Worm (Caenorhabditis elegans) whole organism, mixed stage, embryonic: ENCODE results near the gene Y37E11AR.7.

Experiments
- M03D4.4 ChIP-seq: sonication (generic microtip); optimal IDR thresholded peaks from 2 replicates; lab custom pipeline; 2017; ENCODE audit warnings: mild to moderate bottlenecking, missing genetic modification characterization, missing compliant biosample characterization
- bed-3 ChIP-seq: fragments of 200-800 bp; sonication (Bioruptor generic); optimal IDR thresholded peaks from 3 replicates; lab custom pipeline; 2018; ENCODE audit warnings: mild to moderate bottlenecking, missing genetic modification characterization, moderate library complexity, missing compliant biosample characterization
- blmp-1 ChIP-seq: fragments of 150-350 bp; optimal IDR thresholded peaks from 2 replicates; lab custom pipeline; 2014; ENCODE audit warnings: missing biosample characterization, missing genetic modification characterization
- ceh-43 ChIP-seq: fragments of 200-800 bp; sonication (Bioruptor generic); optimal IDR thresholded peaks from 2 replicates; lab custom pipeline; 2018; ENCODE audit warnings: mild to moderate bottlenecking, missing genetic modification characterization, moderate library complexity, missing compliant biosample characterization
- ceh-83 ChIP-seq: fragments of 200-800 bp; sonication (Bioruptor generic); optimal IDR thresholded peaks from 2 replicates; lab custom pipeline; 2018; ENCODE audit warnings: mild to moderate bottlenecking, missing genetic modification characterization, missing compliant biosample characterization
- ces-1 ChIP-seq: fragments of 150-350 bp; optimal IDR thresholded peaks from 2 replicates; lab custom pipeline; 2014; ENCODE audit warnings: missing biosample characterization, missing genetic modification reagents, missing genetic modification characterization
- cnd-1 ChIP-seq: fragments of 200-800 bp; sonication (Bioruptor generic); optimal IDR thresholded peaks from 2 replicates; lab custom pipeline; 2018; ENCODE audit warnings: mild to moderate bottlenecking, missing genetic modification characterization, missing compliant biosample characterization
- drap-1 ChIP-seq: fragments of 200-800 bp; sonication (Bioruptor generic); optimal IDR thresholded peaks from 3 replicates; lab custom pipeline; 2018; ENCODE audit warnings: mild to moderate bottlenecking, missing genetic modification characterization, missing compliant biosample characterization
- elt-1 ChIP-seq: sonication (generic microtip); optimal IDR thresholded peaks from 2 replicates; lab custom pipeline; 2017; ENCODE audit warnings: missing genetic modification characterization, mild to moderate bottlenecking, missing compliant biosample characterization, antibody characterized with exemption, moderate library complexity, borderline replicate concordance; ENCODE audit not compliant: insufficient read depth
- elt-3 ChIP-seq: fragments of 150-350 bp; optimal IDR thresholded peaks from 2 replicates; lab custom pipeline; 2014; ENCODE audit warnings: missing biosample characterization, missing genetic modification characterization
- flh-1 ChIP-seq: fragments of 200-800 bp; sonication (Bioruptor generic); optimal IDR thresholded peaks from 2 replicates; lab custom pipeline; 2018; ENCODE audit warnings: mild to moderate bottlenecking, missing genetic modification characterization, moderate library complexity, missing compliant biosample characterization
- ham-2 ChIP-seq: fragments of 200-800 bp; sonication (Bioruptor generic); optimal IDR thresholded peaks from 2 replicates; lab custom pipeline; 2018; ENCODE audit warnings: mild to moderate bottlenecking, missing genetic modification characterization, missing compliant biosample characterization
- hlh-1 ChIP-seq: fragments of 150-350 bp; optimal IDR thresholded peaks from 2 replicates; lab custom pipeline; 2014; ENCODE audit warnings: missing biosample characterization, missing genetic modification reagents, missing genetic modification characterization
- lin-13 ChIP-seq: fragments of 150-350 bp; optimal IDR thresholded peaks from 2 replicates; lab custom pipeline; 2014; ENCODE audit warnings: missing biosample characterization, missing genetic modification characterization
- lin-32 ChIP-seq: fragments of 200-800 bp; sonication (Bioruptor generic); optimal IDR thresholded peaks from 2 replicates; lab custom pipeline; 2018; ENCODE audit warnings: mild to moderate bottlenecking, missing genetic modification characterization, missing compliant biosample characterization
- lsy-2 ChIP-seq: fragments of 150-350 bp; optimal IDR thresholded peaks from 2 replicates; lab custom pipeline; 2014; ENCODE audit warnings: missing biosample characterization, missing genetic modification characterization
- mls-2 ChIP-seq: sonication (generic microtip); optimal IDR thresholded peaks from 2 replicates; lab custom pipeline; 2016; ENCODE audit warnings: mild to moderate bottlenecking, missing genetic modification characterization, moderate library complexity, missing compliant biosample characterization
- nhr-2 ChIP-seq: fragments of 150-350 bp; optimal IDR thresholded peaks from 2 replicates; lab custom pipeline; 2014; ENCODE audit warnings: missing biosample characterization, missing genetic modification characterization
- nhr-237 ChIP-seq: fragments of 150-350 bp; optimal IDR thresholded peaks from 2 replicates; lab custom pipeline; 2014; ENCODE audit warnings: missing biosample characterization, missing genetic modification characterization
- nhr-76 ChIP-seq: sonication (generic microtip); optimal IDR thresholded peaks from 2 replicates; lab custom pipeline; 2017; ENCODE audit warnings: missing biosample characterization, missing genetic modification characterization
- sem-2 ChIP-seq: fragments of 200-800 bp; sonication (Bioruptor generic); optimal IDR thresholded peaks from 2 replicates; lab custom pipeline; 2018; ENCODE audit warnings: mild to moderate bottlenecking, missing genetic modification characterization, missing compliant biosample characterization
- snpc-4 ChIP-seq: fragments of 150-350 bp; optimal IDR thresholded peaks from 2 replicates; lab custom pipeline; 2014; ENCODE audit warnings: missing biosample characterization, missing genetic modification characterization
- tbx-8 ChIP-seq: fragments of 200-800 bp; sonication (Bioruptor generic); optimal IDR thresholded peaks from 2 replicates; lab custom pipeline; 2018; ENCODE audit warnings: mild to moderate bottlenecking, missing genetic modification characterization, moderate library complexity, missing compliant biosample characterization
- unc-120 ChIP-seq: sonication (generic microtip); optimal IDR thresholded peaks from 2 replicates; lab custom pipeline; 2017; ENCODE audit warnings: missing genetic modification characterization, missing compliant biosample characterization; ENCODE audit not compliant: poor library complexity, severe bottlenecking
- unc-39 ChIP-seq: fragments of 150-350 bp; optimal IDR thresholded peaks from 2 replicates; lab custom pipeline; 2014; ENCODE audit warnings: missing biosample characterization, missing genetic modification characterization
- unc-62 ChIP-seq: fragments of 150-350 bp; optimal IDR thresholded peaks from 2 replicates; lab custom pipeline; 2014; ENCODE audit warnings: missing biosample characterization, missing genetic modification reagents, missing genetic modification characterization
- zip-8 ChIP-seq: fragments of 150-350 bp; optimal IDR thresholded peaks from 2 replicates; lab custom pipeline; 2014; ENCODE audit warnings: missing biosample characterization, missing genetic modification characterization
- ztf-11 ChIP-seq: fragments of 150-350 bp; optimal IDR thresholded peaks from 2 replicates; lab custom pipeline; 2014; ENCODE audit warnings: missing biosample characterization, missing genetic modification characterization

Gene Y37E11AR.7

DNA sequence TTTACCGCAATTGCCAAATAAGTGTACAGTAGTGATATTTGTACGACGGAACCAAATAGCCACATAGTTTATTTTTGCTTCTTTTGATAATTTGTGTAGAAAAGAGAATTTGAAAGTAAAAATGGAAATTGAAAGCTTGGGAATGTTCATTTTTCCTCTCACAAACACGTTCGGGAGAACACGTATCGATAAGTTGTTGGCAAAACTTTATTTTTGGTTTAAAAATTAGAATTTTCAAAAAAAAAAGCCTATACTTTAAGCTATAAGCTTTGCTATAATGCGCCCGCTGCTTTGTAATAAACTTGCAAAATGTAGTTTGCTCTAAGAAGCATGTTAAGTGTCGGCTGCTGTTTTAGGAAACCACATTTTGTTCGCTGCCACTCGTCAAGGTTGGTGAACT lies at the start of gene Y37E11AR.7:
Gene Y37E11AR.7 (minus strand): TSS at position 101 of the 400 bp plus-strand sequence.
- TF ChIP-seq unc-62 (GFP tag; lab: Kevin White, UChicago) (no peak), nhr-2 (tag; lab: Kevin White, UChicago) (peak; percentile 45), ceh-83 (GFP tag; lab: Kevin White, UChicago) (no peak)
- TF ChIP-seq, all 35 proteins: peak for 1

DNA sequence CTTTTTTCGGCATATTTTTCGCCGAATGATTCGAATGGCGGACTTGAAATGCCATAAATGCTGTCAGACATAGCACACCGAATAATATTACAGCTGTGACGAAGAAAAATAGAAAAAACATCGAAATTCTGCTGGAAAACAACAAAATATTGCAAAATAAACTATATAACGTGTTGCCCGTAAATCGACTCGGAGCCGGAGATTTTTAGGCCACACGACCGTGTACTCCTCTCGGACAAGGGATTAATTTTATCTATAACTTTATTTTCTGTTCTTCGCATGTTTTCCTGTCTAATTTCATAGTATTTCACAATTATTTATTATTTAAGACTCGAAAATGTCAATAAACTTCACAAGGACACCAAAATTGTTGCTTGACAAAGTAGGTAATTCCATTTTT lies 48.0 kb upstream of the Y37E11AR.7 start, which contains the start of the genes algn-14 and M02B7.2:
Gene algn-14 (minus strand): TSS at position 175 of the 400 bp plus-strand sequence.
Gene M02B7.2 (plus strand): TSS at position 330 of the 400 bp plus-strand sequence.
- no peak for TF ChIP-seq elt-3
- TF ChIP-seq elt-1 (tag; lab: Kevin White, UChicago): no peak
- TF ChIP-seq ces-1 (GFP tag; lab: Kevin White, UChicago): peak; percentile 56
- TF ChIP-seq nhr-76: no peak
- TF ChIP-seq unc-120: peak; percentile 78

DNA sequence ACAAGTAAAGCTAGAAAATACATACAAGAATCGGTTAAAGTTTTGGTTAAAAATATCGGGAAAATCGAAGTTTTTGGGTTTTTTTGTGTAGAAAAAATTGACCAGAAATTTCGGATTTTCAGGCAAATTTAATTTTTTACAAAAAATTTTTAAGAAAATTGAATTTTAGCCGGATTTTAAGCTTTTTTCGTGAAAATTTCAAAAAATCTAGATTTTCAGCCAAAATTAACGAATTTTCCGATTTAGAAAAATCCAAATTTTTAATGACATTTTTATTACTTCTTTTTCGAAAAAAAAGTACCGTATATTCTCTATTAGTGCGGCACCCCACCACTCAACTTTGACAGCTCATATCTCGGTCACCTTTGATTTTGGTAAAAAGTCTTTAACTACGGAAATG lies 45.7 kb upstream of the Y37E11AR.7 start, which contains the start of gene osm-3:
Gene osm-3 (minus strand): TSS at position 101 of the 400 bp plus-strand sequence.
- TF ChIP-seq mls-2 (tag; lab: Kevin White, UChicago) (no peak), nhr-2 (tag; lab: Kevin White, UChicago) (no peak)

DNA sequence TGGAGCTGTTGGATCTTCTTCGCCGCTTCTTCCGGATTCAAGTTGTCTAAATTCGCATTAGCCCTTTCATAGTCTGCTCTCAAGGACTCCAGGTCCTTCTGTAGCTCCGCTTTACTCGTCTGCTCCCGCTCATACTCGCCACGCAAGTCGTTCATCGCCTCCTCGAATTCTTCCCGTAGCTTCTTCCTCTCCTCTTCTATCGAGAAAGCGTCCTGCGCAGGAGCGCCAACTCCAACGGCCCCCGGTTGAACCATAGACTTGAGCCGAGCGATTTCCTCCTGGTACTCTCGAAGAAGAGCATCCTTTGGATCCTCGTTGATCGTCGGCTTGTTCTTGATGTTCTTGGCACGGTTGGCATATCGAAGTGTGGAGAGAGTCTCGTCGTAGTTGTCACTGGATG lies 42.2 kb upstream of the Y37E11AR.7 start:
- TF ChIP-seq cnd-1 (no peak), ces-1 (GFP tag; lab: Kevin White, UChicago) (no peak), bed-3 (GFP tag; lab: Kevin White, UChicago) (no peak), hlh-1 (no peak), tbx-8 (GFP tag; lab: Kevin White, UChicago) (no peak), ceh-83 (GFP tag; lab: Kevin White, UChicago) (no peak), zip-8 (tag; lab: Kevin White, UChicago) (no peak), elt-3 (no peak), lin-13 (tag; lab: Kevin White, UChicago) (no peak), sem-2 (GFP tag; lab: Kevin White, UChicago) (no peak), ham-2 (GFP tag; lab: Kevin White, UChicago) (no peak)

DNA sequence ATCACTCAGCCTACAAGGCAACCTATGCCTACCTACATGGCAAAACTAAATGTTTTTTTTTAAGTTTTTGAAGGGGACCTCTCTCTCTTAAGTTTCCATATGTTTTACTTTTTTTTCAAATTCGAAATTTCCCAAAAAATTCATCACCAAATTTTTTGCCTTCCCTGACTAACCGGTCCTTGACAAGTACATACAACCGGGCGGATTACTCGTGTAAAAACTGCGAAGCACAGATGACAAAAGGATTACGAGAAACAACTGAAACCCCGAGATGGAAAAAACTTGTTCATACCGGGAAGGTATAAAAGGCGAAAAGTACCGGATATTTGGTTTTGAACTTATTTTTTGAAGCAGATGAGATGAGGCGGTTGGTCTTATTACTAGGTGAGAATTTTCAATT lies 39.2 kb upstream of the Y37E11AR.7 start, which contains the start of gene K09B3.1:
Gene K09B3.1 (plus strand): TSS at position 301 of the 400 bp plus-strand sequence.
- TF ChIP-seq unc-120: no peak
- TF ChIP-seq ces-1 (GFP tag; lab: Kevin White, UChicago): no peak
- TF ChIP-seq elt-1 (tag; lab: Kevin White, UChicago): no peak
- TF ChIP-seq cnd-1: no peak
- TF ChIP-seq M03D4.4 (tag; lab: Kevin White, UChicago): no peak
- no peak for TF ChIP-seq ztf-11 (tag; lab: Kevin White, UChicago)
- no peak for TF ChIP-seq lin-32 (GFP tag; lab: Kevin White, UChicago)
- no peak for TF ChIP-seq mls-2 (tag; lab: Kevin White, UChicago)
- no peak for TF ChIP-seq snpc-4 (tag; lab: Kevin White, UChicago)
- no peak for TF ChIP-seq ceh-43 (GFP tag; lab: Kevin White, UChicago)
- no peak for TF ChIP-seq blmp-1 (tag; lab: Kevin White, UChicago)
- no peak for TF ChIP-seq flh-1 (GFP tag; lab: Kevin White, UChicago)
- no peak for TF ChIP-seq unc-39
- TF ChIP-seq unc-62 (GFP tag; lab: Kevin White, UChicago): no peak
- TF ChIP-seq zip-8 (tag; lab: Kevin White, UChicago): no peak
- no peak for TF ChIP-seq nhr-76

DNA sequence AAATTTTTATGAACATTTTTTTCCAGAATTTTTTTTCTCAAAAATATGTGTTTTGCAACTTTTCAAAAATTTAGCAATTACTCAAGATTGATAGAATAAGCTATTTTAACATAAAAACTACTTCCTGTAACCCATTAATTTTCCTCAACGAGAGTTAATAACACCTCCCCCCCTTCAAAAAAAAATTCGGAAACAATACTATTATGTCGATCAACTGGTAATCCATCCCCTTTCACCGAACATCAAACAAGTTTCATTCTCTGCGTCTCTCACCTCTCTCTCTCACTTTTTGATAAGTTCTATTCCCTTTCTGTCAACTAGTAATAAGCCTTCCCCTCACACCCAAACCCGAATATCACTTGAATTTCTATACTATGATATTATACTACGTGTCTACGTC lies 28.7 kb upstream of the Y37E11AR.7 start, which contains the start of gene glct-6:
Gene glct-6 (plus strand): TSS at position 301 of the 400 bp plus-strand sequence.
- TF ChIP-seq hlh-1: no peak
- TF ChIP-seq lsy-2: no peak
- no peak for TF ChIP-seq unc-62 (GFP tag; lab: Kevin White, UChicago)
- TF ChIP-seq unc-120: no peak
- TF ChIP-seq, all 35 proteins: peak for 0

DNA sequence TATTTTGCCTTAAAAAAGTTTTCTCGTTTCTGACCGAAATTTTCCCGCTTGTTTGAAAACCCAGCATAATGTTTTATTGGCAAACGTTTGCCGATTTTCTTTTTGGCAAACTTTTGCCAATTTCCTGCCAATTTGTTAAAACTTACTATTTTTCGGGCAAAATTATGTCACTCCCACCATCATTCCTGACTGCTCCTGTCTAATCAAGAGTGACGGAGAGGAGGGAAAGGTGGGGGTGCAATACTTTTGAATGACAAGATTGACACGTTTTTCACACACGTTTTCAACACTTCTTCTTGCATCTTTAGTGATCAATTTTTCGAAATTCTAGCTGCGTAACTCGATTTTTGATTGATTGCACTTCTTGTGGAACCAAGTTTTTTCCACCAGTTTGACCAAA lies 26.3 kb upstream of the Y37E11AR.7 start:
- TF ChIP-seq unc-62 (GFP tag; lab: Kevin White, UChicago) (peak; percentile 58), nhr-237 (tag; lab: Kevin White, UChicago) (no peak), drap-1 (GFP tag; lab: Kevin White, UChicago) (no peak), lin-13 (tag; lab: Kevin White, UChicago) (no peak), mls-2 (tag; lab: Kevin White, UChicago) (no peak)
